Fruit fly (Drosophila melanogaster) whole organism, prepupa: ENCODE measurements around the gene CG13023.

Experiments
- Blimp-1 ChIP-seq: fragments of 200-800 bp; sonication (Bioruptor generic); optimal IDR thresholded peaks from 3 replicates; lab custom pipeline; 2017; ENCODE audit warnings: missing biosample characterization, missing genetic modification characterization, mild to moderate bottlenecking, moderate library complexity, missing genetic modification reagents
- CG10631 ChIP-seq: fragments of 200-800 bp; sonication (Bioruptor generic); optimal IDR thresholded peaks from 2 replicates; lab custom pipeline; 2016; ENCODE audit warnings: missing biosample characterization, missing genetic modification characterization
- CG10669 ChIP-seq: fragments of 200-800 bp; sonication (Bioruptor generic); optimal IDR thresholded peaks from 3 replicates; lab custom pipeline; 2018; ENCODE audit warnings: missing biosample characterization, mild to moderate bottlenecking, missing genetic modification characterization, moderate library complexity
- CG11294 ChIP-seq: fragments of 200-800 bp; sonication (Bioruptor generic); IDR thresholded peaks from 2 replicates; pipeline ENCODE4 v1.3.6; 2022; ENCODE audit warnings: missing biosample characterization, missing genetic modification characterization
- CG11902 ChIP-seq: fragments of 200-800 bp; sonication (Bioruptor generic); optimal IDR thresholded peaks from 3 replicates; lab custom pipeline; 2016; ENCODE audit warnings: missing biosample characterization, missing genetic modification characterization
- CG15336 ChIP-seq: fragments of 200-800 bp; sonication (Bioruptor generic); IDR thresholded peaks from 2 replicates; pipeline ENCODE4 v1.3.6; 2022; ENCODE audit warnings: missing biosample characterization, missing genetic modification characterization
- CG1621 ChIP-seq: fragments of 200-800 bp; sonication (Bioruptor generic); optimal IDR thresholded peaks from 3 replicates; lab custom pipeline; 2018; ENCODE audit warnings: missing biosample characterization, mild to moderate bottlenecking, missing genetic modification characterization
- CG16779 ChIP-seq: fragments of 200-800 bp; sonication (Bioruptor generic); optimal IDR thresholded peaks from 3 replicates; lab custom pipeline; 2017; ENCODE audit warnings: missing biosample characterization, mild to moderate bottlenecking, missing genetic modification characterization
- CG3032 ChIP-seq: fragments of 200-800 bp; optimal IDR thresholded peaks from 2 replicates; lab custom pipeline; 2019; ENCODE audit warnings: missing biosample characterization, mild to moderate bottlenecking, missing genetic modification characterization, moderate library complexity
- CG31627 ChIP-seq: fragments of 200-800 bp; sonication (Bioruptor generic); optimal IDR thresholded peaks from 3 replicates; lab custom pipeline; 2016; ENCODE audit warnings: missing biosample characterization, missing genetic modification characterization
- CG32006 ChIP-seq: fragments of 200-800 bp; sonication (Bioruptor generic); optimal IDR thresholded peaks from 3 replicates; lab custom pipeline; 2017; ENCODE audit warnings: missing biosample characterization, mild to moderate bottlenecking, missing genetic modification characterization
- CG3919 ChIP-seq: fragments of 200-800 bp; sonication (Bioruptor generic); optimal IDR thresholded peaks from 3 replicates; lab custom pipeline; 2016; ENCODE audit warnings: missing biosample characterization, missing genetic modification characterization
- CG6163 ChIP-seq: fragments of 200-800 bp; sonication (Bioruptor generic); IDR thresholded peaks from 3 replicates; pipeline ENCODE4 v1.3.6; 2022; ENCODE audit warnings: missing biosample characterization, missing genetic modification characterization
- CG6276 ChIP-seq: fragments of 200-800 bp; sonication (Bioruptor generic); optimal IDR thresholded peaks from 2 replicates; lab custom pipeline; 2017; ENCODE audit warnings: missing biosample characterization, mild to moderate bottlenecking, missing genetic modification characterization
- CG6808 ChIP-seq: fragments of 200-800 bp; sonication (Bioruptor generic); optimal IDR thresholded peaks from 3 replicates; lab custom pipeline; 2017; ENCODE audit warnings: missing biosample characterization, missing genetic modification characterization, mild to moderate bottlenecking, moderate library complexity, missing genetic modification reagents
- CG7368 ChIP-seq: fragments of 200-800 bp; sonication (Bioruptor generic); optimal IDR thresholded peaks from 3 replicates; lab custom pipeline; 2016; ENCODE audit warnings: missing biosample characterization, missing genetic modification characterization
- CG8119 ChIP-seq: fragments of 200-800 bp; sonication (Bioruptor generic); IDR thresholded peaks from 3 replicates; pipeline ENCODE4 v1.3.6; 2022; ENCODE audit warnings: missing biosample characterization, missing genetic modification characterization
- CG8319 ChIP-seq: fragments of 200-800 bp; sonication (Bioruptor generic); optimal IDR thresholded peaks from 3 replicates; lab custom pipeline; 2016; ENCODE audit warnings: missing biosample characterization, missing genetic modification characterization
- CG8632 ChIP-seq: fragments of 200-800 bp; sonication (Bioruptor generic); optimal IDR thresholded peaks from 3 replicates; lab custom pipeline; 2016; ENCODE audit warnings: missing biosample characterization, missing genetic modification characterization
- CG9139 ChIP-seq: fragments of 200-800 bp; sonication (Bioruptor generic); optimal IDR thresholded peaks from 3 replicates; lab custom pipeline; 2017; ENCODE audit warnings: missing biosample characterization, mild to moderate bottlenecking, missing genetic modification characterization
- Eip75B ChIP-seq: fragments of 200-800 bp; sonication (Bioruptor generic); optimal IDR thresholded peaks from 3 replicates; lab custom pipeline; 2016; ENCODE audit warnings: missing biosample characterization, missing genetic modification characterization
- Eip78C ChIP-seq: fragments of 200-800 bp; sonication (Bioruptor generic); peaks from one replicate; lab custom pipeline; 2016; ENCODE audit warnings: missing biosample characterization, missing genetic modification characterization
- Eip93F ChIP-seq: fragments of 200-800 bp; sonication (Bioruptor generic); optimal IDR thresholded peaks from 2 replicates; lab custom pipeline; 2016; ENCODE audit warnings: missing biosample characterization, mild to moderate bottlenecking, missing genetic modification characterization
- Ets21C ChIP-seq: fragments of 200-800 bp; sonication (Bioruptor generic); optimal IDR thresholded peaks from 3 replicates; lab custom pipeline; 2016; ENCODE audit warnings: missing biosample characterization, missing genetic modification characterization
- Ets96B ChIP-seq: fragments of 200-800 bp; optimal IDR thresholded peaks from 2 replicates; lab custom pipeline; 2019; ENCODE audit warnings: missing biosample characterization, mild to moderate bottlenecking, missing genetic modification characterization, moderate library complexity
- Gug ChIP-seq: fragments of 200-800 bp; sonication (Bioruptor generic); IDR thresholded peaks from 2 replicates; pipeline ENCODE4 v1.3.6; 2022; ENCODE audit warnings: missing biosample characterization, missing genetic modification characterization
- Hr39 ChIP-seq: fragments of 200-800 bp; sonication (Bioruptor generic); optimal IDR thresholded peaks from 2 replicates; lab custom pipeline; 2016; ENCODE audit warnings: missing biosample characterization, missing genetic modification characterization
- Lpt ChIP-seq: fragments of 200-800 bp; sonication (Bioruptor generic); optimal IDR thresholded peaks from 3 replicates; lab custom pipeline; 2016; ENCODE audit warnings: missing biosample characterization, missing genetic modification characterization
- Met ChIP-seq: fragments of 200-800 bp; sonication (Bioruptor generic); optimal IDR thresholded peaks from 3 replicates; lab custom pipeline; 2016; ENCODE audit warnings: missing biosample characterization, missing genetic modification characterization
- OdsH ChIP-seq: fragments of 200-800 bp; sonication (Bioruptor generic); optimal IDR thresholded peaks from 3 replicates; lab custom pipeline; 2016; ENCODE audit warnings: missing biosample characterization, missing genetic modification characterization
- Smox ChIP-seq: fragments of 200-800 bp; sonication (Bioruptor generic); optimal IDR thresholded peaks from 3 replicates; lab custom pipeline; 2016; ENCODE audit warnings: missing biosample characterization, missing genetic modification characterization
- Sox14 ChIP-seq: fragments of 200-800 bp; sonication (Bioruptor generic); optimal IDR thresholded peaks from 3 replicates; lab custom pipeline; 2016; ENCODE audit warnings: missing biosample characterization, missing genetic modification characterization
- Sox15 ChIP-seq: fragments of 200-800 bp; sonication (Bioruptor generic); optimal IDR thresholded peaks from 3 replicates; lab custom pipeline; 2016; ENCODE audit warnings: missing biosample characterization, missing genetic modification characterization
- achi ChIP-seq: fragments of 200-800 bp; sonication (Bioruptor generic); optimal IDR thresholded peaks from 3 replicates; lab custom pipeline; 2016; ENCODE audit warnings: missing biosample characterization, missing genetic modification characterization
- acj6 ChIP-seq: fragments of 200-800 bp; sonication (Bioruptor generic); optimal IDR thresholded peaks from 3 replicates; lab custom pipeline; 2016; ENCODE audit warnings: missing biosample characterization, missing genetic modification characterization
- cyc ChIP-seq: fragments of 200-800 bp; sonication (Bioruptor generic); optimal IDR thresholded peaks from 3 replicates; lab custom pipeline; 2016; ENCODE audit warnings: missing biosample characterization, missing genetic modification characterization
- dsx ChIP-seq: fragments of 200-800 bp; optimal IDR thresholded peaks from 3 replicates; lab custom pipeline; 2019; ENCODE audit warnings: missing biosample characterization, mild to moderate bottlenecking, missing genetic modification characterization, moderate library complexity; ENCODE audit not compliant: poor library complexity, severe bottlenecking
- eg ChIP-seq: fragments of 200-800 bp; sonication (Bioruptor generic); IDR thresholded peaks from 3 replicates; pipeline ENCODE4 v1.3.6; 2022; ENCODE audit warnings: missing biosample characterization, missing genetic modification characterization
- esn ChIP-seq: fragments of 200-800 bp; sonication (Bioruptor generic); optimal IDR thresholded peaks from 2 replicates; lab custom pipeline; 2016; ENCODE audit warnings: missing biosample characterization, mild to moderate bottlenecking, missing genetic modification characterization, moderate library complexity
- fd59A ChIP-seq: fragments of 200-800 bp; sonication (Bioruptor generic); optimal IDR thresholded peaks from 2 replicates; lab custom pipeline; 2017; ENCODE audit warnings: missing biosample characterization, mild to moderate bottlenecking, missing genetic modification characterization, missing genetic modification reagents
- fkh ChIP-seq: fragments of 200-800 bp; sonication (Bioruptor generic); optimal IDR thresholded peaks from 3 replicates; lab custom pipeline; 2017; ENCODE audit warnings: missing biosample characterization, mild to moderate bottlenecking, missing genetic modification characterization, moderate library complexity
- lz ChIP-seq: fragments of 200-800 bp; sonication (Bioruptor generic); optimal IDR thresholded peaks from 3 replicates; lab custom pipeline; 2016; ENCODE audit warnings: missing biosample characterization, missing genetic modification characterization
- net ChIP-seq: fragments of 200-800 bp; sonication (Bioruptor generic); optimal IDR thresholded peaks from 3 replicates; lab custom pipeline; 2016; ENCODE audit warnings: missing biosample characterization, missing genetic modification characterization
- salr ChIP-seq, 2 experiments: fragments of 200-800 bp; sonication (Bioruptor generic); optimal IDR thresholded peaks; 3 replicates each; lab custom pipeline; 2016 to 2018; ENCODE audit warnings: missing biosample characterization in 2 of 2, missing genetic modification characterization in 2 of 2, mild to moderate bottlenecking in 1 of 2
- spab ChIP-seq: fragments of 200-800 bp; sonication (Bioruptor generic); optimal IDR thresholded peaks from 2 replicates; lab custom pipeline; 2017; ENCODE audit warnings: missing biosample characterization, mild to moderate bottlenecking, missing genetic modification characterization, missing genetic modification reagents
- svp ChIP-seq: fragments of 200-800 bp; sonication (Bioruptor generic); peaks from one replicate; lab custom pipeline; 2016; ENCODE audit warnings: missing biosample characterization, missing genetic modification characterization
- topi ChIP-seq: fragments of 200-800 bp; sonication (Bioruptor generic); optimal IDR thresholded peaks from 3 replicates; lab custom pipeline; 2016; ENCODE audit warnings: missing biosample characterization, missing genetic modification characterization

CG13023 gene

DNA sequence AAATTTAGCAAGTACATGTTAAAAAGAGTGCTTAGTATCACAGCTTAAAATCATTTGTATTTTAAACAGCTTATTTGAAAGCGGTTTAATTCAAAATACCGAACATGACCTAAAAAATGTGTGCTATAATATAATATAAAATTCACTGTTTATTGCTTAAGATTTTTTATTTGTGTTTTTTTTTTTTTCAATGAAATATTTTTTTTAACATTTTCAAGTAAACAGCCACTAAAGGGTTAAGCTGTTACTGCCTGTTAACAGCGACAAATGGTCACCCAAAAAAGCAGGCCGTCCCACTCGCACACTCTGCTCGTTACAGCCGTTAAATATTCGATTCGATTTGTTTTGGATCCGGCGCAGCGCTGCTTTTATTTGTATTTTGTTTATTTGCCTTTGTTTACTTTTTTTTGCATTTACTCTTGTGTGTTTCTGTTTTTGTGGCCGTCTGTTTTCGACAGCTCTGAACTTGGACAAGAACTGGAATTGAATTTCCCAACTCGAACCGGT, 47.5 kb upstream of the CG13023 start (continued):
- TF ChIP-seq CG6276 (GFP tag; lab: Kevin White, UChicago) (peak; percentile 59), CG7368 (peak; percentile 59), svp (GFP tag; lab: Kevin White, UChicago) (peak; percentile 74), CG3032 (tag; lab: Kevin White, UChicago) (peak; percentile 14), Smox (GFP tag; lab: Kevin White, UChicago) (peak; percentile 61), Sox15 (GFP tag; lab: Kevin White, UChicago) (no peak), fd59A (GFP tag; lab: Kevin White, UChicago) (no peak), cyc (GFP tag; lab: Kevin White, UChicago) (peak; percentile 45), lz (GFP tag; lab: Kevin White, UChicago) (peak; percentile 63), CG6808 (GFP tag; lab: Kevin White, UChicago) (peak; percentile 24), Hr39 (GFP tag; lab: Kevin White, UChicago) (peak; percentile 20), topi (peak; percentile 66), CG16779 (tag; lab: Kevin White, UChicago) (peak; percentile 15), CG9139 (GFP tag; lab: Kevin White, UChicago) (peak; percentile 18), CG8319 (GFP tag; lab: Kevin White, UChicago) (no peak), dsx (peak; percentile 16)
- TF ChIP-seq, all 60 proteins: peak for 42

DNA sequence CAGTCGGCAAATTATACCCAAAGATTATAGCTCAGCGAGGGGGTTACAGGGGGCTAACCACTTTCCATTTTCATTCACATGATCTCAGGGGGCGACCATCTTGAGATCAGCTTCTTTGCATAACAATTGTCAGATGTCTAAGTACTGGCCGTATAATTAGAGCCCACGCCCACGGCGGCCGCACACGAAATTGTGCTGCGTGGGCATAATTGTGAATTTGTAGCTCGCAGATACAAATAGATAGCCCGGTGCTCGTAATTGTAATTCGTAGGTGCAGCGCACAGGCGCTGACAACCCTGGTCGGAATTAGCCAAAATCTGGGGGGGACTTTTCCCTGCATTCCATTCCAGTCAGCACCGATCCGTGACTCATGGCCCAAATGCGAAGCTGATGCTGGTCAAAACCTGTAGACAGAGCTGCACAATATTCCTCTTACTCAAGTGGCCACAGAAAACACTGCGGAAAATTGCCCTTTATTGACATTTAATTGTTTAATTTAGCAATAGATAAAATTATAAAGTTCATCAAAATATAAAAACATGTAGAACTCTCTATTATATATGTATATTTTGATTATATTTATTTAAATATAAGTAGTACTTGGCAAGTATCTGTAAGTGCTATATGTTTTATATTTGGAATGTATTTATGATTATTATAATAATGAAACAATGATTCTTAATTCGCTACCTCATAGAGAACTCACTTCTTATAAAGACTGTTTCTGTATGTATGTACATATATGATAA, 44.6 kb upstream of the CG13023 start:
- TF ChIP-seq lz (GFP tag; lab: Kevin White, UChicago) (no peak), Ets21C (GFP tag; lab: Kevin White, UChicago) (no peak), CG8632 (GFP tag; lab: Kevin White, UChicago) (peak; percentile 48), Sox14 (GFP tag; lab: Kevin White, UChicago) (no peak), CG6163 (no peak), net (GFP tag; lab: Kevin White, UChicago) (no peak), eg (GFP tag; lab: Robert Waterston, UW) (no peak), Eip75B (GFP tag; lab: Kevin White, UChicago) (no peak), CG8119 (GFP tag; lab: Robert Waterston, UW) (peak; percentile 34; the same call in 1 of the 3 replicates), CG10631 (GFP tag; lab: Kevin White, UChicago) (peak; percentile 15), topi (no peak), CG31627 (no peak), CG10669 (GFP tag; lab: Kevin White, UChicago) (no peak), CG3032 (tag; lab: Kevin White, UChicago) (peak; percentile 23), svp (GFP tag; lab: Kevin White, UChicago) (peak; percentile 61), CG6276 (GFP tag; lab: Kevin White, UChicago) (peak; percentile 63), CG6808 (GFP tag; lab: Kevin White, UChicago) (no peak), CG16779 (tag; lab: Kevin White, UChicago) (no peak), salr (GFP tag; optimal IDR thresholded peaks at IDR 0.05; lab: Kevin White, UChicago) (no peak), CG7368 (no peak), Gug (no peak), CG11902 (GFP tag; lab: Kevin White, UChicago) (no peak), esn (GFP tag; lab: Kevin White, UChicago) (peak; percentile 10), CG15336 (GFP tag; lab: Robert Waterston, UW) (peak; percentile 35; the same call in 1 of the 2 replicates), achi (GFP tag; lab: Kevin White, UChicago) (peak; percentile 28), Eip93F (no peak), CG32006 (GFP tag; lab: Kevin White, UChicago) (peak; percentile 51), CG11294 (GFP tag; lab: Robert Waterston, UW) (no peak), OdsH (GFP tag; lab: Kevin White, UChicago) (peak; percentile 17), CG3919 (GFP tag; lab: Kevin White, UChicago) (no peak), spab (peak; percentile 18), acj6 (GFP tag; lab: Kevin White, UChicago) (no peak), Ets96B (tag; lab: Kevin White, UChicago) (peak; percentile 16), Hr39 (GFP tag; lab: Kevin White, UChicago) (no peak), dsx (peak; percentile 24), CG1621 (tag; lab: Kevin White, UChicago) (no peak), Blimp-1 (no peak), Lpt (peak; percentile 50), Met (GFP tag; lab: Kevin White, UChicago) (no peak), fkh (GFP tag; lab: Kevin White, UChicago) (no peak), CG8319 (GFP tag; lab: Kevin White, UChicago) (no peak), Eip78C (peak; percentile 35)
